Worm (Caenorhabditis elegans) whole organism, L1 larva: ENCODE results near the gene ssp-36.

ENCODE experiments used
- C04F5.9 ChIP-seq: sonication (generic microtip); optimal IDR thresholded peaks from 2 replicates; lab custom pipeline; 2016; ENCODE audit warnings: missing genetic modification characterization, missing compliant biosample characterization
- F16B12.6 ChIP-seq: fragments of 150-350 bp; optimal IDR thresholded peaks from 2 replicates; lab custom pipeline; 2014; ENCODE audit warnings: missing biosample characterization, missing genetic modification characterization
- aly-2 ChIP-seq: fragments of 150-350 bp; optimal IDR thresholded peaks from 2 replicates; lab custom pipeline; 2014; ENCODE audit warnings: missing biosample characterization, missing genetic modification characterization
- blmp-1 ChIP-seq: fragments of 150-350 bp; optimal IDR thresholded peaks from 2 replicates; lab custom pipeline; 2014; ENCODE audit warnings: missing biosample characterization, missing genetic modification characterization
- ceh-8 ChIP-seq: fragments of 200-800 bp; sonication (Bioruptor generic); optimal IDR thresholded peaks from 2 replicates; lab custom pipeline; 2018; ENCODE audit warnings: mild to moderate bottlenecking, missing genetic modification characterization, moderate library complexity, missing compliant biosample characterization
- ceh-88 ChIP-seq: fragments of 200-800 bp; sonication (Bioruptor generic); IDR thresholded peaks from 2 replicates; pipeline ENCODE4 v1.3.6; 2022; ENCODE audit warnings: missing genetic modification characterization, missing compliant biosample characterization
- ceh-90 ChIP-seq: sonication (generic microtip); optimal IDR thresholded peaks from 2 replicates; lab custom pipeline; 2016; ENCODE audit warnings: missing genetic modification characterization, missing compliant biosample characterization
- egl-13 ChIP-seq: sonication (generic microtip); optimal IDR thresholded peaks from 2 replicates; lab custom pipeline; 2016; ENCODE audit warnings: missing genotype, missing genetic modification reagents, missing genetic modification characterization, missing compliant biosample characterization
- egl-27 ChIP-seq, 2 experiments: fragments of 150-350 bp in 1 of 2; sonication (generic microtip); optimal IDR thresholded peaks; 3 replicates each; lab custom pipeline; 2017 to 2018; ENCODE audit warnings: missing biosample characterization in 2 of 2, missing genetic modification characterization in 2 of 2, missing genetic modification reagents in 2 of 2
- elt-2 ChIP-seq: sonication (generic microtip); optimal IDR thresholded peaks from 2 replicates; lab custom pipeline; 2016; ENCODE audit warnings: missing genetic modification characterization, mild to moderate bottlenecking, inconsistent platforms, missing compliant biosample characterization, missing genetic modification reagents
- elt-3 ChIP-seq, 6 experiments: fragments of 150-350 bp in 1 of 6; sonication (generic microtip); optimal IDR thresholded peaks; 2 replicates each; lab custom pipeline; 2017 to 2018; ENCODE audit warnings: missing biosample characterization in 6 of 6, missing genetic modification characterization in 6 of 6, inconsistent platforms in 1 of 6
- ets-5 ChIP-seq: fragments of 200-800 bp; sonication (Bioruptor generic); IDR thresholded peaks from 2 replicates; pipeline ENCODE4 v1.3.6; 2022; ENCODE audit warnings: missing genetic modification characterization, missing compliant biosample characterization
- grh-1 ChIP-seq: fragments of 200-800 bp; sonication (Bioruptor generic); IDR thresholded peaks from 2 replicates; pipeline ENCODE4 v1.3.6; 2022; ENCODE audit warnings: missing genetic modification reagents, missing genetic modification characterization, missing compliant biosample characterization
- hlh-17 ChIP-seq: fragments of 200-800 bp; sonication (Bioruptor generic); optimal IDR thresholded peaks from 2 replicates; lab custom pipeline; 2018; ENCODE audit warnings: missing genetic modification characterization, mild to moderate bottlenecking, missing compliant biosample characterization, moderate library complexity, borderline replicate concordance
- hlh-4 ChIP-seq: sonication (generic microtip); optimal IDR thresholded peaks from 2 replicates; lab custom pipeline; 2016; ENCODE audit warnings: mild to moderate bottlenecking, missing genetic modification characterization, missing compliant biosample characterization
- lin-14 ChIP-seq: fragments of 200-800 bp; sonication (Bioruptor generic); optimal IDR thresholded peaks from 2 replicates; lab custom pipeline; 2018; ENCODE audit warnings: mild to moderate bottlenecking, missing genetic modification characterization, moderate library complexity, missing compliant biosample characterization
- lin-15B ChIP-seq: fragments of 150-350 bp; sonication (generic microtip); optimal IDR thresholded peaks from 3 replicates; lab custom pipeline; 2014; ENCODE audit warnings: missing biosample characterization, missing genetic modification characterization
- lin-35 ChIP-seq, 2 experiments: fragments of 150-350 bp; optimal IDR thresholded peaks; 2 replicates each; lab custom pipeline; 2014; ENCODE audit warnings: missing biosample characterization in 2 of 2, missing genetic modification characterization in 2 of 2, missing genetic modification reagents in 2 of 2
- lin-39 ChIP-seq: fragments of 150-350 bp; optimal IDR thresholded peaks from 2 replicates; lab custom pipeline; 2014; ENCODE audit warnings: missing biosample characterization, missing genetic modification reagents, missing genetic modification characterization
- lir-3 ChIP-seq: sonication (generic microtip); optimal IDR thresholded peaks from 2 replicates; lab custom pipeline; 2016; ENCODE audit warnings: mild to moderate bottlenecking, missing genetic modification characterization, moderate library complexity, missing compliant biosample characterization; ENCODE audit not compliant: poor library complexity
- lsy-2 ChIP-seq, 2 experiments: fragments of 150-350 bp; optimal IDR thresholded peaks; 2 replicates each; lab custom pipeline; 2014; ENCODE audit warnings: missing biosample characterization in 2 of 2, missing genetic modification characterization in 2 of 2
- mdl-1 ChIP-seq, 2 experiments: fragments of 150-350 bp; optimal IDR thresholded peaks; 2 replicates each; lab custom pipeline; 2014 to 2017; ENCODE audit warnings: missing biosample characterization in 2 of 2, missing genetic modification characterization in 2 of 2, inconsistent platforms in 1 of 2
- mep-1 ChIP-seq: fragments of 150-350 bp; optimal IDR thresholded peaks from 2 replicates; lab custom pipeline; 2014; ENCODE audit warnings: missing biosample characterization, missing genetic modification characterization
- nhr-11 ChIP-seq: fragments of 150-350 bp; optimal IDR thresholded peaks from 2 replicates; lab custom pipeline; 2014; ENCODE audit warnings: missing biosample characterization, missing genetic modification characterization
- nhr-19 ChIP-seq: fragments of 200-800 bp; sonication (Bioruptor generic); conservative IDR thresholded peaks from 2 replicates; pipeline ENCODE4 v1.3.6; 2022; ENCODE audit warnings: missing genetic modification characterization, missing compliant biosample characterization
- nhr-20 ChIP-seq: sonication (generic microtip); optimal IDR thresholded peaks from 2 replicates; lab custom pipeline; 2016; ENCODE audit warnings: mild to moderate bottlenecking, missing genetic modification characterization, missing compliant biosample characterization
- nhr-237 ChIP-seq: fragments of 150-350 bp; optimal IDR thresholded peaks from 2 replicates; lab custom pipeline; 2014; ENCODE audit warnings: missing biosample characterization, missing genetic modification characterization
- nhr-47 ChIP-seq: sonication (generic microtip); optimal IDR thresholded peaks from 2 replicates; lab custom pipeline; 2016; ENCODE audit warnings: mild to moderate bottlenecking, missing genetic modification characterization, moderate library complexity, missing compliant biosample characterization
- nhr-71 ChIP-seq: sonication (generic microtip); optimal IDR thresholded peaks from 2 replicates; lab custom pipeline; 2016; ENCODE audit warnings: mild to moderate bottlenecking, missing genetic modification characterization, moderate library complexity, missing compliant biosample characterization
- nhr-76 ChIP-seq: sonication (generic microtip); optimal IDR thresholded peaks from 2 replicates; lab custom pipeline; 2017; ENCODE audit warnings: missing biosample characterization, missing genetic modification characterization
- nhr-77 ChIP-seq: fragments of 150-350 bp; optimal IDR thresholded peaks from 2 replicates; lab custom pipeline; 2014; ENCODE audit warnings: missing biosample characterization, missing genetic modification characterization
- nhr-84 ChIP-seq: sonication (generic microtip); optimal IDR thresholded peaks from 2 replicates; lab custom pipeline; 2017; ENCODE audit warnings: missing biosample characterization, missing genetic modification characterization
- pag-3 ChIP-seq: sonication (generic microtip); optimal IDR thresholded peaks from 2 replicates; lab custom pipeline; 2017; ENCODE audit warnings: missing genetic modification characterization, mild to moderate bottlenecking, missing compliant biosample characterization, antibody characterized with exemption, borderline replicate concordance; ENCODE audit not compliant: insufficient read depth
- pax-3 ChIP-seq: fragments of 200-800 bp; sonication (Bioruptor generic); optimal IDR thresholded peaks from 2 replicates; lab custom pipeline; 2018; ENCODE audit warnings: mild to moderate bottlenecking, missing genetic modification characterization, moderate library complexity, missing compliant biosample characterization
- pqm-1 ChIP-seq: sonication (generic microtip); optimal IDR thresholded peaks from 3 replicates; lab custom pipeline; 2017; ENCODE audit warnings: missing biosample characterization, missing genetic modification characterization
- rnt-1 ChIP-seq: sonication (generic microtip); optimal IDR thresholded peaks from 2 replicates; lab custom pipeline; 2016; ENCODE audit warnings: mild to moderate bottlenecking, missing genetic modification characterization, moderate library complexity, missing compliant biosample characterization
- skn-1 ChIP-seq: fragments of 150-350 bp; optimal IDR thresholded peaks from 2 replicates; lab custom pipeline; 2014; ENCODE audit warnings: missing biosample characterization, missing genetic modification characterization
- snu-23 ChIP-seq: sonication (generic microtip); optimal IDR thresholded peaks from 2 replicates; lab custom pipeline; 2016; ENCODE audit warnings: missing genetic modification characterization, missing compliant biosample characterization
- sptf-1 ChIP-seq: fragments of 150-350 bp; optimal IDR thresholded peaks from 2 replicates; lab custom pipeline; 2014; ENCODE audit warnings: missing biosample characterization, missing genetic modification characterization
- sup-37 ChIP-seq: fragments of 200-800 bp; sonication (Bioruptor generic); optimal IDR thresholded peaks from 2 replicates; lab custom pipeline; 2018; ENCODE audit warnings: mild to moderate bottlenecking, missing genetic modification characterization, missing compliant biosample characterization
- swsn-7 ChIP-seq: sonication (generic microtip); optimal IDR thresholded peaks from 2 replicates; lab custom pipeline; 2016; ENCODE audit warnings: missing genetic modification characterization, missing compliant biosample characterization
- tbx-2 ChIP-seq: sonication (generic microtip); optimal IDR thresholded peaks from 2 replicates; lab custom pipeline; 2016; ENCODE audit warnings: missing genetic modification characterization, missing compliant biosample characterization
- unc-130 ChIP-seq: fragments of 150-350 bp; optimal IDR thresholded peaks from 2 replicates; lab custom pipeline; 2017; ENCODE audit warnings: missing biosample characterization, missing genetic modification characterization, inconsistent platforms
- vab-15 ChIP-seq: sonication (generic microtip); optimal IDR thresholded peaks from 2 replicates; lab custom pipeline; 2017; ENCODE audit warnings: missing genotype, mild to moderate bottlenecking, missing genetic modification characterization, missing compliant biosample characterization
- xbp-1 ChIP-seq: sonication (generic microtip); optimal IDR thresholded peaks from 2 replicates; lab custom pipeline; 2016; ENCODE audit warnings: missing genetic modification characterization, missing compliant biosample characterization
- zag-1 ChIP-seq: fragments of 150-350 bp; optimal IDR thresholded peaks from 2 replicates; lab custom pipeline; 2014; ENCODE audit warnings: missing biosample characterization, missing genetic modification characterization
- ztf-11 ChIP-seq, 2 experiments: sonication (generic microtip); optimal IDR thresholded peaks; 2 replicates each; lab custom pipeline; 2016 to 2017; ENCODE audit warnings: missing genetic modification characterization in 2 of 2, missing biosample characterization in 1 of 2, missing compliant biosample characterization in 1 of 2

The ssp-36 gene

ce11 chrIV:9803544-9803943, 37.4 kb upstream of the ssp-36 start (continued):
- no peak for TF ChIP-seq pax-3 (tag; lab: Kevin White, UChicago)
- TF ChIP-seq mdl-1 (tag; optimal IDR thresholded peaks at IDR 0.05; lab: Kevin White, UChicago), result peak in 1 of 2 experiments; percentile 47
- TF ChIP-seq elt-2 (tag; lab: Kevin White, UChicago), result peak; percentile 64
- peak; percentile 62 for TF ChIP-seq aly-2 (tag; lab: Kevin White, UChicago)
- TF ChIP-seq zag-1 (tag; lab: Kevin White, UChicago), result no peak
- no peak for TF ChIP-seq lin-15B
- TF ChIP-seq ceh-8 (GFP tag; lab: Kevin White, UChicago), result no peak
- no peak for TF ChIP-seq sptf-1 (tag; lab: Kevin White, UChicago)
- TF ChIP-seq rnt-1 (tag; lab: Kevin White, UChicago), result peak; percentile 50
- no peak for TF ChIP-seq nhr-11 (tag; lab: Kevin White, UChicago)
- peak; percentile 67 for TF ChIP-seq nhr-19 (GFP tag; lab: Robert Waterston, UW)
- no peak for TF ChIP-seq ets-5
- no peak for TF ChIP-seq unc-130 (tag; lab: Kevin White, UChicago)
- peak; percentile 34 for TF ChIP-seq lir-3 (tag; lab: Kevin White, UChicago)
- no peak for TF ChIP-seq egl-27 (tag; optimal IDR thresholded peaks at IDR 0.05; lab: Kevin White, UChicago)
- no peak for TF ChIP-seq pag-3
- TF ChIP-seq hlh-4 (tag; lab: Kevin White, UChicago), result no peak
- peak; percentile 87 for TF ChIP-seq mep-1
- TF ChIP-seq F16B12.6 (tag; lab: Kevin White, UChicago), result no peak
- TF ChIP-seq lin-39 (tag; lab: Kevin White, UChicago), result no peak
- TF ChIP-seq snu-23, result peak; percentile 82
- TF ChIP-seq egl-13, result no peak
- TF ChIP-seq grh-1, result peak; percentile 33; the same call in 1 of the 2 replicates
- no peak for TF ChIP-seq nhr-84 (tag; lab: Kevin White, UChicago)
- no peak for TF ChIP-seq ztf-11 (tag; optimal IDR thresholded peaks at IDR 0.05; lab: Kevin White, UChicago)
- TF ChIP-seq lin-35 (GFP tag; optimal IDR thresholded peaks at IDR 0.05; lab: Kevin White, UChicago), result peak in 1 of 2 experiments; percentile 70
- no peak for TF ChIP-seq vab-15 (tag; lab: Kevin White, UChicago)
- no peak for TF ChIP-seq nhr-76
- TF ChIP-seq ceh-90 (tag; lab: Kevin White, UChicago), result no peak
- peak; percentile 41 for TF ChIP-seq xbp-1 (tag; lab: Kevin White, UChicago)
- TF ChIP-seq, all 84 proteins: peak for 34

ce11 chrIV:9802711-9803110, 36.6 kb upstream of the ssp-36 start, which contains the start of gene fat-3:
TSS of gene fat-3 (plus strand) at chrIV:9803023.
- TF ChIP-seq lin-14, result peak; percentile 9
- no peak for TF ChIP-seq C04F5.9 (tag; lab: Kevin White, UChicago)
- TF ChIP-seq nhr-237 (tag; lab: Kevin White, UChicago), result no peak
- TF ChIP-seq elt-2 (tag; lab: Kevin White, UChicago), result peak; percentile 71
- no peak for TF ChIP-seq vab-15 (tag; lab: Kevin White, UChicago)
- TF ChIP-seq pqm-1 (tag; lab: Kevin White, UChicago), result no peak
- no peak for TF ChIP-seq ets-5
- TF ChIP-seq lin-35 (GFP tag; optimal IDR thresholded peaks at IDR 0.05; lab: Kevin White, UChicago), result peak in 1 of 2 experiments; percentile 3
- TF ChIP-seq mdl-1 (tag; optimal IDR thresholded peaks at IDR 0.05; lab: Kevin White, UChicago), result no peak
- TF ChIP-seq nhr-11 (tag; lab: Kevin White, UChicago), result no peak
- TF ChIP-seq hlh-17, result no peak
- TF ChIP-seq nhr-76, result no peak
- TF ChIP-seq elt-3 (tag; optimal IDR thresholded peaks at IDR 0.05; lab: Kevin White, UChicago), result no peak
- no peak for TF ChIP-seq lin-39 (tag; lab: Kevin White, UChicago)
- no peak for TF ChIP-seq skn-1 (tag; lab: Kevin White, UChicago)
- TF ChIP-seq pag-3, result no peak
- TF ChIP-seq swsn-7 (tag; lab: Kevin White, UChicago), result no peak
- no peak for TF ChIP-seq nhr-77
- TF ChIP-seq nhr-20 (tag; lab: Kevin White, UChicago), result peak; percentile 1
- no peak for TF ChIP-seq nhr-47 (tag; lab: Kevin White, UChicago)
- peak; percentile 3 for TF ChIP-seq mep-1
- no peak for TF ChIP-seq sup-37
- peak; percentile 18 for TF ChIP-seq nhr-71 (tag; lab: Kevin White, UChicago)
- TF ChIP-seq tbx-2 (tag; lab: Kevin White, UChicago), result no peak
- no peak for TF ChIP-seq ceh-88 (GFP tag; lab: Robert Waterston, UW)
- no peak for TF ChIP-seq nhr-19 (GFP tag; lab: Robert Waterston, UW)
- no peak for TF ChIP-seq aly-2 (tag; lab: Kevin White, UChicago)
- TF ChIP-seq blmp-1 (tag; lab: Kevin White, UChicago), result peak; percentile 65
- peak in 1 of 2 experiments; percentile 44 for TF ChIP-seq lsy-2 (tag; optimal IDR thresholded peaks at IDR 0.05; lab: Kevin White, UChicago)
